Fruit fly (Drosophila melanogaster): ENCODE data around the gene Ocrl.

Ocrl gene

DNA sequence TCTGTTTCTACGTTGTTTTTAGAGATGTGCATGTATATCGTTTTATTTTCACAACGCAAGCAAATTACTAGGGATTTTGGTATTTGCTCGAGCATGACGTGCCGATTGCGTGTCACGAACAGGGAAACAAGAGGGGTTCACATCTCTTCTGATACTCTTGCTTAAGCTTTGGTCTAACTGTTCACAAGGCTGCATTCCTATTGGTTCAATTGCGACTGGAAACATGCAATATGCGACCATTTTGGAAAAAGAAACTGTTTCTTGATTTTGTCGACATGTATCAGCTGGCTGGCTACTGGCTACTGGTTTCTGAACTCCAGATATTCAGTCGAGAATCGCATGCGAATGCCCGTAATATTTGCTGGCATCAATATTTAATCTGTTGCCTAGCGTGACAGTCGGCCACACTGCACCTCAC is 42.6 kb upstream of the Ocrl start, which contains the start of gene Coa8:
Coa8 (plus strand) TSS at position 144 of the 418 bp plus-strand sequence.
- TF ChIP-seq CG1620 (GFP tag; optimal IDR thresholded peaks at IDR 0.05) = peak; percentile 60
- peak; percentile 67 for TF ChIP-seq Mnt (GFP tag; optimal IDR thresholded peaks at IDR 0.05)
- TF ChIP-seq CG5204 (GFP tag; optimal IDR thresholded peaks at IDR 0.05) = no peak
- TF ChIP-seq CG7045 (GFP tag; optimal IDR thresholded peaks at IDR 0.05) = no peak
- no peak for TF ChIP-seq cnc (optimal IDR thresholded peaks at IDR 0.05)
- peak; percentile 60 for TF ChIP-seq CG11617 (GFP tag; optimal IDR thresholded peaks at IDR 0.05)
- TF ChIP-seq kay (GFP tag; ENCODE audit: borderline replicate concordance) = no peak
- peak; percentile 70 for TF ChIP-seq Hr96 (GFP tag; optimal IDR thresholded peaks at IDR 0.05)
- TF ChIP-seq toe (GFP tag; optimal IDR thresholded peaks at IDR 0.05) = peak; percentile 2
- TF ChIP-seq CG12768 (GFP tag; optimal IDR thresholded peaks at IDR 0.05) = peak; percentile 29
- TF ChIP-seq pad (GFP tag; optimal IDR thresholded peaks at IDR 0.05) = peak; percentile 83
- TF ChIP-seq cic (GFP tag; optimal IDR thresholded peaks at IDR 0.05) = no peak
- peak; percentile 78 for TF ChIP-seq CG7101 (tag; optimal IDR thresholded peaks at IDR 0.05)
- TF ChIP-seq ovo (GFP tag; optimal IDR thresholded peaks at IDR 0.05) = peak; percentile 73
- peak; percentile 47 for TF ChIP-seq Crg-1 (GFP tag; optimal IDR thresholded peaks at IDR 0.05)
- TF ChIP-seq Clk (GFP tag; optimal IDR thresholded peaks at IDR 0.05) = peak; percentile 11
- TF ChIP-seq CG14711 (tag; optimal IDR thresholded peaks at IDR 0.05) = peak; percentile 43
- TF ChIP-seq bab1 (GFP tag; optimal IDR thresholded peaks at IDR 0.05) = peak; percentile 72
- peak; percentile 42 for TF ChIP-seq tj (GFP tag; optimal IDR thresholded peaks at IDR 0.05)
- peak; percentile 16 for TF ChIP-seq CG33017 (tag; optimal IDR thresholded peaks at IDR 0.05)

DNA sequence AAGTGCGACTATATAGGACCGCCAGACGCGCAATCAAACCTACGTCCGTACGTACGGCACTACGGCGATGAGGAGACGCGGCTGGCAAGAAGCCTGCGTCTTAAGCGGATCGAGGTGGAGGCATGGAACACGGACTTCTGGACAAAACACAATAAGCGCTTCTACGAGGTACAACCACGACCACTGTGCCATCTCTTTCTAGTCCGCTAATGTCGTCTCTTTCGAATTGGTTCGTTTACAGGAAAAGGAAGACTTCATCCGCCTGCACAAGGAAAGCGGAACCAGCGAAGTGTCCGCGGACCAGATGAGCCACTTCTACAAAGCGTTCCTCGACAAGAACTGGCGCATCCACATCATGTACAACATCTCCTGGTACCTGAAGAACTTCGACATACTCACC is 42.0 kb upstream of the Ocrl start:
- TF ChIP-seq CG5204 (GFP tag; optimal IDR thresholded peaks at IDR 0.05) (no peak), cnc (optimal IDR thresholded peaks at IDR 0.05) (no peak), CG7101 (tag; optimal IDR thresholded peaks at IDR 0.05) (no peak), CG14711 (tag; optimal IDR thresholded peaks at IDR 0.05) (no peak), Crg-1 (GFP tag; optimal IDR thresholded peaks at IDR 0.05) (no peak), Mnt (GFP tag; optimal IDR thresholded peaks at IDR 0.05) (no peak), kay (GFP tag; ENCODE audit: borderline replicate concordance) (no peak), CG7045 (GFP tag; optimal IDR thresholded peaks at IDR 0.05) (no peak), Clk (GFP tag; optimal IDR thresholded peaks at IDR 0.05) (no peak), CG1620 (GFP tag; optimal IDR thresholded peaks at IDR 0.05) (no peak), CG11617 (GFP tag; optimal IDR thresholded peaks at IDR 0.05) (no peak), Hr96 (GFP tag; optimal IDR thresholded peaks at IDR 0.05) (no peak)

DNA sequence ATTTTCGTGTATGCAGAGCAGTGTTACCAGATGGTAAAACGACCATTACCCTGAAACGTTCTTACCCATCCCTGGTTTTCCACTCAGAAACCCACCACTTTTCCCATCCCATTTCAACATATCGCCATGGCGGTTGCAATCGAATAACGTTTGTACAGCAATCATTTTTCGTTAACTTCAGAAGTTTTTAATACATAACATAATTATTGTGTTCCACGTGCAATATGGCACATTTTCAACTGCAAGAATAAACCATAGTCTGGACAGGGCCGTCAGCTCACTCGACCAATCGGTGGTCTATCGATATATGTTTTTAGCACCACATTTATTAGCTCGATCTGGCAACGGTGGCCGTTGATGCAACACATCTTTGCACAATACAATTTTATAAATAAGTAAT is 32.9 kb upstream of the Ocrl start, which contains the start of the genes trr and mRpL16:
trr (minus strand) TSS at position 25 of the 400 bp plus-strand sequence.
mRpL16 (plus strand) TSS at position 331 of the 400 bp plus-strand sequence.
- TF ChIP-seq CG33017 (tag; optimal IDR thresholded peaks at IDR 0.05) (peak; percentile 7), ovo (GFP tag; optimal IDR thresholded peaks at IDR 0.05) (no peak), Hr96 (GFP tag; optimal IDR thresholded peaks at IDR 0.05) (no peak), Clk (GFP tag; optimal IDR thresholded peaks at IDR 0.05) (no peak), pad (GFP tag; optimal IDR thresholded peaks at IDR 0.05) (peak; percentile 57), CG1620 (GFP tag; optimal IDR thresholded peaks at IDR 0.05) (peak; percentile 53), Mnt (GFP tag; optimal IDR thresholded peaks at IDR 0.05) (peak; percentile 65), CG11617 (GFP tag; optimal IDR thresholded peaks at IDR 0.05) (peak; percentile 64), CG7101 (tag; optimal IDR thresholded peaks at IDR 0.05) (peak; percentile 64), cnc (optimal IDR thresholded peaks at IDR 0.05) (no peak), toe (GFP tag; optimal IDR thresholded peaks at IDR 0.05) (no peak), CG14711 (tag; optimal IDR thresholded peaks at IDR 0.05) (peak; percentile 54), tj (GFP tag; optimal IDR thresholded peaks at IDR 0.05) (peak; percentile 49), CG12768 (GFP tag; optimal IDR thresholded peaks at IDR 0.05) (no peak), CG5204 (GFP tag; optimal IDR thresholded peaks at IDR 0.05) (no peak), cic (GFP tag; optimal IDR thresholded peaks at IDR 0.05) (no peak), kay (GFP tag; ENCODE audit: borderline replicate concordance) (no peak), CG7045 (GFP tag; optimal IDR thresholded peaks at IDR 0.05) (no peak), Crg-1 (GFP tag; optimal IDR thresholded peaks at IDR 0.05) (peak; percentile 18), bab1 (GFP tag; optimal IDR thresholded peaks at IDR 0.05) (peak; percentile 81)

DNA sequence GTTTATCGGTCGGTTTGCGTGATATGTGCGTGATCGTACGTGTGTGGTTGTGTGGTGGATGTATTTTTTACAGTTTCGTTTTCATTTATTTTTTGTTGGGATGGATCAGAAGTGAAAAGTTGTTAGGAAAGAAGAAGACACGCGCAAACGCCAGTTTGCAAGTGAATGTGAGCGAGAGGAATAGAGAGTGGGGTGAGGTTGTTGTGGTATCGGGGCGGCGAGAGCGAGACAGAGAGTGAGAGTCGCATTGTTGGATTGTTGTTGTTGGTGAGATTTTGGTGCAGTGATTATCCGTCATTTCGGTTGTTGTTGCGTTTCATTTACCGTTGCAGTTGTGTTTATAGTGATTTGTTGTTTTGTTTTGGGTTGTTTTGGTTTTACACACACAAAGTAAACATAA is 29.2 kb upstream of the Ocrl start:
- TF ChIP-seq cic (GFP tag; optimal IDR thresholded peaks at IDR 0.05) = peak; percentile 8
- TF ChIP-seq cnc (optimal IDR thresholded peaks at IDR 0.05) = no peak

DNA sequence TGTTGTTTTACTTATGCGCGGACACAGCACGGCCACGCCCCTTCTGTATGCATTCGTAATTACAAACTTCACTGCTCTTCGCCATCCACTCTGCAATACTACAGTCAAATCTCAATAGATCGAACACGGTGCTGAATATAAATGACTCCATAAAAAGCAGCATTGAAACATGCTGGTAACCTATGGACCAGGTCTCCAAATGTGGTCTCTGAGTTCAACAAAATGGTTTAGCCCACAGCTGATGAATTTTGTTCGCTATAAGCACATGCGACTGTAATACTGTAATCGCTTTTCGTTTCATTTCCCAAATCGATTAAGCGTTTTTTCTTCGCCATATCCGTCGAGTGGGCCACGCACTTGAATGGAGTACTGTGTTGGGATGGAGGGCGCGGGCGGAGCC is 25.4 kb upstream of the Ocrl start:
- TF ChIP-seq cic (GFP tag; optimal IDR thresholded peaks at IDR 0.05) (no peak), CG14711 (tag; optimal IDR thresholded peaks at IDR 0.05) (no peak), CG11617 (GFP tag; optimal IDR thresholded peaks at IDR 0.05) (no peak), ovo (GFP tag; optimal IDR thresholded peaks at IDR 0.05) (no peak), Mnt (GFP tag; optimal IDR thresholded peaks at IDR 0.05) (no peak), Hr96 (GFP tag; optimal IDR thresholded peaks at IDR 0.05) (no peak), cnc (optimal IDR thresholded peaks at IDR 0.05) (no peak), Clk (GFP tag; optimal IDR thresholded peaks at IDR 0.05) (no peak), CG1620 (GFP tag; optimal IDR thresholded peaks at IDR 0.05) (no peak), CG7045 (GFP tag; optimal IDR thresholded peaks at IDR 0.05) (no peak)

DNA sequence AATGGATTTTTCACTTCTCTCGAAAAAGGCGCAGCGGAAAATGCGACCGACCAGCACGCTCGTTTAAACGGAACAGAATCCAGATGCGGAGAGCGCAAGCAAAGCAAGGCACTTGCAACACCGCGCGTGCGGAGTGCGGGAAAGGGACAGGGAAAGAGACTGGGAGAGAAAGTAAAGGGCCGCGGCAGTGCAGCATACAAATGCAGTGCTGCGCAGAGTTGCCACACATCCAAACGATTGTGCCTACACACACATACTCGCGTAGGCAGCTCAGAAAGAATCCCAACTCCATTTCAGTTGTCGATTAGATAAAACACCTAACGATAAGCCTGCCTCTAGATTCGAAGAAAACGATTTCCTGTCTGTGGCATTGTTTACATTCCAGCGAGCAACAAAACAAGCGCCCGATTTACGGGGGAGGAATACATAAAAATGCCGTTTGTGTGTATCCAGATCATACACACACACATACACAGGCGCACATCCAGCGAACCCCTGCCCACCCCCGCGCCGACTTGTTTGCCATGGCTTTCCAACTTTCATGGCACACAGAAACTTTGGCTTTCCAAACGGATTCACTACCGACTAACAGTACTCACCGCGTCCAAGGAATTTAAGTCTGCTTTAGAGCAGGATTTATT is 23.2 kb upstream of the Ocrl start:
- TF ChIP-seq CG33017 (tag; optimal IDR thresholded peaks at IDR 0.05) = no peak
- peak; percentile 94 for TF ChIP-seq CG14711 (tag; optimal IDR thresholded peaks at IDR 0.05)

Measured in whole organism, adult.